Worm (Caenorhabditis elegans) whole organism, mixed stage, embryonic: ENCODE data around the gene wht-2.

ENCODE experiments used
- M03D4.4 ChIP-seq: sonication (generic microtip); optimal IDR thresholded peaks from 2 replicates; lab custom pipeline; 2017; ENCODE audit warnings: mild to moderate bottlenecking, missing genetic modification characterization, missing compliant biosample characterization
- blmp-1 ChIP-seq: fragments of 150-350 bp; optimal IDR thresholded peaks from 2 replicates; lab custom pipeline; 2014; ENCODE audit warnings: missing biosample characterization, missing genetic modification characterization
- ceh-39 ChIP-seq: fragments of 150-350 bp; optimal IDR thresholded peaks from 2 replicates; lab custom pipeline; 2014; ENCODE audit warnings: missing biosample characterization, missing genetic modification characterization
- ceh-43 ChIP-seq: fragments of 200-800 bp; sonication (Bioruptor generic); optimal IDR thresholded peaks from 2 replicates; lab custom pipeline; 2018; ENCODE audit warnings: mild to moderate bottlenecking, missing genetic modification characterization, moderate library complexity, missing compliant biosample characterization
- ceh-83 ChIP-seq: fragments of 200-800 bp; sonication (Bioruptor generic); optimal IDR thresholded peaks from 2 replicates; lab custom pipeline; 2018; ENCODE audit warnings: mild to moderate bottlenecking, missing genetic modification characterization, missing compliant biosample characterization
- cnd-1 ChIP-seq: fragments of 200-800 bp; sonication (Bioruptor generic); optimal IDR thresholded peaks from 2 replicates; lab custom pipeline; 2018; ENCODE audit warnings: mild to moderate bottlenecking, missing genetic modification characterization, missing compliant biosample characterization
- drap-1 ChIP-seq: fragments of 200-800 bp; sonication (Bioruptor generic); optimal IDR thresholded peaks from 3 replicates; lab custom pipeline; 2018; ENCODE audit warnings: mild to moderate bottlenecking, missing genetic modification characterization, missing compliant biosample characterization
- elt-1 ChIP-seq: sonication (generic microtip); optimal IDR thresholded peaks from 2 replicates; lab custom pipeline; 2017; ENCODE audit warnings: missing genetic modification characterization, mild to moderate bottlenecking, missing compliant biosample characterization, antibody characterized with exemption, moderate library complexity, borderline replicate concordance; ENCODE audit not compliant: insufficient read depth
- elt-3 ChIP-seq: fragments of 150-350 bp; optimal IDR thresholded peaks from 2 replicates; lab custom pipeline; 2014; ENCODE audit warnings: missing biosample characterization, missing genetic modification characterization
- flh-1 ChIP-seq: fragments of 200-800 bp; sonication (Bioruptor generic); optimal IDR thresholded peaks from 2 replicates; lab custom pipeline; 2018; ENCODE audit warnings: mild to moderate bottlenecking, missing genetic modification characterization, moderate library complexity, missing compliant biosample characterization
- ham-2 ChIP-seq: fragments of 200-800 bp; sonication (Bioruptor generic); optimal IDR thresholded peaks from 2 replicates; lab custom pipeline; 2018; ENCODE audit warnings: mild to moderate bottlenecking, missing genetic modification characterization, missing compliant biosample characterization
- hlh-1 ChIP-seq: fragments of 150-350 bp; optimal IDR thresholded peaks from 2 replicates; lab custom pipeline; 2014; ENCODE audit warnings: missing biosample characterization, missing genetic modification reagents, missing genetic modification characterization
- lin-13 ChIP-seq: fragments of 150-350 bp; optimal IDR thresholded peaks from 2 replicates; lab custom pipeline; 2014; ENCODE audit warnings: missing biosample characterization, missing genetic modification characterization
- lin-32 ChIP-seq: fragments of 200-800 bp; sonication (Bioruptor generic); optimal IDR thresholded peaks from 2 replicates; lab custom pipeline; 2018; ENCODE audit warnings: mild to moderate bottlenecking, missing genetic modification characterization, missing compliant biosample characterization
- lsy-2 ChIP-seq: fragments of 150-350 bp; optimal IDR thresholded peaks from 2 replicates; lab custom pipeline; 2014; ENCODE audit warnings: missing biosample characterization, missing genetic modification characterization
- mab-5 ChIP-seq: fragments of 150-350 bp; optimal IDR thresholded peaks from 2 replicates; lab custom pipeline; 2014; ENCODE audit warnings: missing biosample characterization, missing genetic modification characterization
- mep-1 ChIP-seq: fragments of 150-350 bp; optimal IDR thresholded peaks from 2 replicates; lab custom pipeline; 2017; ENCODE audit warnings: missing biosample characterization, missing genetic modification reagents, missing genetic modification characterization, inconsistent platforms
- mls-2 ChIP-seq: sonication (generic microtip); optimal IDR thresholded peaks from 2 replicates; lab custom pipeline; 2016; ENCODE audit warnings: mild to moderate bottlenecking, missing genetic modification characterization, moderate library complexity, missing compliant biosample characterization
- nhr-12 ChIP-seq: fragments of 150-350 bp; optimal IDR thresholded peaks from 2 replicates; lab custom pipeline; 2014; ENCODE audit warnings: missing biosample characterization, missing genetic modification characterization
- nhr-2 ChIP-seq: fragments of 150-350 bp; optimal IDR thresholded peaks from 2 replicates; lab custom pipeline; 2014; ENCODE audit warnings: missing biosample characterization, missing genetic modification characterization
- nhr-237 ChIP-seq: fragments of 150-350 bp; optimal IDR thresholded peaks from 2 replicates; lab custom pipeline; 2014; ENCODE audit warnings: missing biosample characterization, missing genetic modification characterization
- nhr-28 ChIP-seq: fragments of 150-350 bp; optimal IDR thresholded peaks from 2 replicates; lab custom pipeline; 2014; ENCODE audit warnings: missing biosample characterization, missing genetic modification characterization
- pha-4 ChIP-seq: fragments of 150-350 bp; optimal IDR thresholded peaks from 2 replicates; lab custom pipeline; 2018; ENCODE audit warnings: missing biosample characterization, missing genetic modification reagents, missing genetic modification characterization
- snpc-4 ChIP-seq: fragments of 150-350 bp; optimal IDR thresholded peaks from 2 replicates; lab custom pipeline; 2014; ENCODE audit warnings: missing biosample characterization, missing genetic modification characterization
- sptf-1 ChIP-seq: sonication (generic microtip); optimal IDR thresholded peaks from 2 replicates; lab custom pipeline; 2017; ENCODE audit warnings: mild to moderate bottlenecking, missing genetic modification characterization, moderate library complexity, missing compliant biosample characterization
- tbx-8 ChIP-seq: fragments of 200-800 bp; sonication (Bioruptor generic); optimal IDR thresholded peaks from 2 replicates; lab custom pipeline; 2018; ENCODE audit warnings: mild to moderate bottlenecking, missing genetic modification characterization, moderate library complexity, missing compliant biosample characterization
- unc-120 ChIP-seq: sonication (generic microtip); optimal IDR thresholded peaks from 2 replicates; lab custom pipeline; 2017; ENCODE audit warnings: missing genetic modification characterization, missing compliant biosample characterization; ENCODE audit not compliant: poor library complexity, severe bottlenecking
- unc-39 ChIP-seq: fragments of 150-350 bp; optimal IDR thresholded peaks from 2 replicates; lab custom pipeline; 2014; ENCODE audit warnings: missing biosample characterization, missing genetic modification characterization
- unc-62 ChIP-seq: fragments of 150-350 bp; optimal IDR thresholded peaks from 2 replicates; lab custom pipeline; 2014; ENCODE audit warnings: missing biosample characterization, missing genetic modification reagents, missing genetic modification characterization
- zip-8 ChIP-seq: fragments of 150-350 bp; optimal IDR thresholded peaks from 2 replicates; lab custom pipeline; 2014; ENCODE audit warnings: missing biosample characterization, missing genetic modification characterization
- ztf-11 ChIP-seq: fragments of 150-350 bp; optimal IDR thresholded peaks from 2 replicates; lab custom pipeline; 2014; ENCODE audit warnings: missing biosample characterization, missing genetic modification characterization

wht-2 gene

ce11 chrIV:11486859-11487258 lies 16.6 kb downstream of the wht-2 start:
- no peak for TF ChIP-seq elt-3 (tag; lab: Kevin White, UChicago)
- TF ChIP-seq unc-120 (tag; lab: Kevin White, UChicago) = no peak
- TF ChIP-seq zip-8 = no peak
- no peak for TF ChIP-seq snpc-4
- TF ChIP-seq ceh-39 (tag; lab: Kevin White, UChicago) = no peak
- TF ChIP-seq mls-2 (tag; lab: Kevin White, UChicago) = no peak
- TF ChIP-seq unc-39 = no peak
- no peak for TF ChIP-seq mep-1 (tag; lab: Kevin White, UChicago)
- no peak for TF ChIP-seq lin-13
- no peak for TF ChIP-seq ceh-83 (GFP tag; lab: Kevin White, UChicago)
- no peak for TF ChIP-seq M03D4.4 (tag; lab: Kevin White, UChicago)
- TF ChIP-seq drap-1 (GFP tag; lab: Kevin White, UChicago) = no peak
- no peak for TF ChIP-seq lin-32 (GFP tag; lab: Kevin White, UChicago)
- no peak for TF ChIP-seq nhr-237 (tag; lab: Kevin White, UChicago)
- no peak for TF ChIP-seq mab-5 (tag; lab: Kevin White, UChicago)
- no peak for TF ChIP-seq hlh-1
- TF ChIP-seq, all 35 proteins: peak for 0

DNA sequence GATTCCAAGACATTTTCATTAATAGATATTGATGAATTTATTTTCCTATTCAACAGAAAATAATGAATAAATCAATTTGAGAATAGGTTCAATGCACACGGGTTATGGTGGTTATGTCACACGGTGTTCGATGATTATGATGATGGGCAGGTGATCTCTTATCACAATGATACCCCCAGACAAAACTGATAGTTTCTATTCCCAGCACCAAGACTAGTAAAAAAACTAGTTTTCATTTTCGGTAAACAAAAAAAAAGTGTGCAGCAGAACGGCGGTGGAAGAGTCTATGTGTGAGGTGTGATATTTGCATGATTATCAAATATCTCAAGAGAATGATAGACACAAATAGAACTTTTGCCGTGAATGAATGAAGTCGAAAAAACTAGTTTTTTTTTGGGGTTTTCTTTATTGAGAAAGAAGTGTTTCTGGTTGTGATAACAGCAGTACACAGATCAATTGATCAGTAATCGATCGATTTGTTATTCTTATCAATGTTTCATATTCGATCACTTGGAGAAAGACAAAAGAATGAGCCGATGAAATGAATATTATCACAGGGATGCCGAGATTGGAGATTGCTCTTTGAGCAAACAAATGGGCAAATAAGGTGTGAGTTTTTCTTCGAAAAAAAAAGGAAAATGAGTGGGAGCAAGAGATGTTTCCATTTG lies 17.8 kb downstream of the wht-2 start:
- TF ChIP-seq lsy-2 (tag; lab: Kevin White, UChicago) = no peak
- no peak for TF ChIP-seq cnd-1 (tag; lab: Kevin White, UChicago)
- TF ChIP-seq zip-8 = no peak
- TF ChIP-seq ham-2 (GFP tag; lab: Kevin White, UChicago) = no peak
- no peak for TF ChIP-seq unc-62 (GFP tag; lab: Kevin White, UChicago)
- TF ChIP-seq ceh-39 (tag; lab: Kevin White, UChicago) = no peak
- no peak for TF ChIP-seq nhr-2 (tag; lab: Kevin White, UChicago)
- no peak for TF ChIP-seq blmp-1 (tag; lab: Kevin White, UChicago)

- TF ChIP-seq unc-62 (GFP tag; lab: Kevin White, UChicago) = no peak
- TF ChIP-seq ceh-83 (GFP tag; lab: Kevin White, UChicago) = no peak
- TF ChIP-seq nhr-28 (tag; lab: Kevin White, UChicago) = no peak
- no peak for TF ChIP-seq drap-1 (GFP tag; lab: Kevin White, UChicago)
Observed at ce11 chrIV:11489077-11489476, 18.8 kb downstream of the wht-2 start.

ce11 chrIV:11489610-11490339 lies 19.5 kb downstream of the wht-2 start:
- TF ChIP-seq nhr-12 (tag; lab: Kevin White, UChicago) (no peak), pha-4 (no peak), sptf-1 (no peak), hlh-1 (peak; percentile 47), nhr-237 (tag; lab: Kevin White, UChicago) (no peak), unc-62 (GFP tag; lab: Kevin White, UChicago) (peak; percentile 66), unc-120 (tag; lab: Kevin White, UChicago) (peak; percentile 72), lin-13 (no peak), ztf-11 (tag; lab: Kevin White, UChicago) (no peak), ceh-43 (GFP tag; lab: Kevin White, UChicago) (no peak)

DNA sequence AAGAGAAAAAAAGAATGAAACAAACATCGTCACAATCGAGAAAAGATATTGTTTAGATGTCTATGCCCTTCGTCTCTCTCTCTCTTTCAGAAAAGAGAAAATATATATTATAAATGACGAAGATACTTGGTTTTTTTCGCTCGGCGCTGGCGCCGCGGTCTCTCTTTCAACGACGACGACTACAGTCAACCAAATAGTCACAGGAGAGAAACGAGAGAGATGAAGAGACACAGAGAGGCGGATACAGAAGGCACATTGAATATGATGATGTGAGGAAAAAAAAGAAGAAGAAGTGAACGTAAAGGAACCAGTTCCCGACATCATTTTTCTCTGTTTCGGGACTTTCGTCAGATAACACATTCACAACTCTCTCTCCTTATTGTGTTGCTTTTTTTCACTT lies 21.2 kb downstream of the wht-2 start:
- TF ChIP-seq tbx-8 = no peak
- no peak for TF ChIP-seq blmp-1 (tag; lab: Kevin White, UChicago)
- no peak for TF ChIP-seq lin-32 (GFP tag; lab: Kevin White, UChicago)
- TF ChIP-seq M03D4.4 (tag; lab: Kevin White, UChicago) = no peak
- TF ChIP-seq nhr-237 (tag; lab: Kevin White, UChicago) = no peak
- TF ChIP-seq ceh-43 (GFP tag; lab: Kevin White, UChicago) = no peak
- no peak for TF ChIP-seq nhr-28 (tag; lab: Kevin White, UChicago)
- no peak for TF ChIP-seq mep-1 (tag; lab: Kevin White, UChicago)
- TF ChIP-seq hlh-1 = no peak
- no peak for TF ChIP-seq lsy-2 (tag; lab: Kevin White, UChicago)
- TF ChIP-seq lin-13 = no peak
- TF ChIP-seq drap-1 (GFP tag; lab: Kevin White, UChicago) = no peak
- no peak for TF ChIP-seq ceh-39 (tag; lab: Kevin White, UChicago)
- TF ChIP-seq zip-8 = no peak
- TF ChIP-seq ztf-11 (tag; lab: Kevin White, UChicago) = no peak
- no peak for TF ChIP-seq snpc-4
- no peak for TF ChIP-seq nhr-12 (tag; lab: Kevin White, UChicago)
- TF ChIP-seq elt-1 (tag; lab: Kevin White, UChicago) = no peak
- TF ChIP-seq flh-1 (GFP tag; lab: Kevin White, UChicago) = no peak
- no peak for TF ChIP-seq pha-4
